Fruit fly (Drosophila melanogaster) whole organism, embryonic: ENCODE data around the gene CG10638.

Experiments
- BtbVII ChIP-seq: fragments of 200-800 bp; sonication (Bioruptor generic); optimal IDR thresholded peaks from 3 replicates; lab custom pipeline; 2017; ENCODE audit warnings: missing biosample characterization, mild to moderate bottlenecking, missing genetic modification characterization
- CG13296 ChIP-seq: fragments of 200-800 bp; sonication (Bioruptor generic); optimal IDR thresholded peaks from 3 replicates; lab custom pipeline; 2018; ENCODE audit warnings: missing biosample characterization, mild to moderate bottlenecking, missing genetic modification characterization
- CG13775 ChIP-seq: fragments of 200-800 bp; sonication (Bioruptor generic); optimal IDR thresholded peaks from 3 replicates; lab custom pipeline; 2017; ENCODE audit warnings: missing biosample characterization, mild to moderate bottlenecking, missing genetic modification characterization
- CG14014 ChIP-seq: fragments of 200-800 bp; sonication (Bioruptor generic); IDR thresholded peaks from 2 replicates; pipeline ENCODE4 v1.3.6; 2022; ENCODE audit warnings: missing biosample characterization, missing genetic modification characterization
- CG14965 ChIP-seq: fragments of 200-800 bp; sonication (Bioruptor generic); optimal IDR thresholded peaks from 2 replicates; lab custom pipeline; 2016; ENCODE audit warnings: missing biosample characterization, missing genetic modification characterization, borderline replicate concordance
- CG15073 ChIP-seq: fragments of 200-800 bp; sonication (Bioruptor generic); optimal IDR thresholded peaks from 2 replicates; lab custom pipeline; 2016; ENCODE audit warnings: missing biosample characterization, missing genetic modification characterization
- CG17186 ChIP-seq: fragments of 200-800 bp; sonication (Bioruptor generic); optimal IDR thresholded peaks from 3 replicates; lab custom pipeline; 2017; ENCODE audit warnings: missing biosample characterization, missing genetic modification reagents, missing genetic modification characterization
- CG30020 ChIP-seq: fragments of 200-800 bp; optimal IDR thresholded peaks from 2 replicates; lab custom pipeline; 2019; ENCODE audit warnings: missing biosample characterization, mild to moderate bottlenecking, missing genetic modification characterization, moderate library complexity
- CG3065 ChIP-seq: fragments of 200-800 bp; sonication (Bioruptor generic); optimal IDR thresholded peaks from 2 replicates; lab custom pipeline; 2016; ENCODE audit warnings: missing biosample characterization, missing genetic modification characterization
- CG4360 ChIP-seq: fragments of 200-800 bp; sonication (Bioruptor generic); IDR thresholded peaks from 2 replicates; pipeline ENCODE4 v1.3.6; 2022; ENCODE audit warnings: missing biosample characterization, missing genetic modification characterization
- CG6813 ChIP-seq: fragments of 200-800 bp; sonication (Bioruptor generic); optimal IDR thresholded peaks from 2 replicates; lab custom pipeline; 2017; ENCODE audit warnings: missing biosample characterization, missing genetic modification characterization, mild to moderate bottlenecking, moderate library complexity, missing genetic modification reagents
- CG7357 ChIP-seq: fragments of 200-800 bp; sonication (Bioruptor generic); IDR thresholded peaks from 3 replicates; pipeline ENCODE4 v1.3.6; 2022; ENCODE audit warnings: missing biosample characterization, missing genetic modification characterization
- CG8388 ChIP-seq: fragments of 200-800 bp; sonication (Bioruptor generic); optimal IDR thresholded peaks from 2 replicates; lab custom pipeline; 2019; ENCODE audit warnings: missing biosample characterization, mild to moderate bottlenecking, missing genetic modification characterization, moderate library complexity
- CG8924 ChIP-seq: fragments of 200-800 bp; optimal IDR thresholded peaks from 3 replicates; lab custom pipeline; 2019; ENCODE audit warnings: missing biosample characterization, mild to moderate bottlenecking, missing genetic modification characterization, moderate library complexity
- CG9727 ChIP-seq: fragments of 200-800 bp; sonication (Bioruptor generic); optimal IDR thresholded peaks from 3 replicates; lab custom pipeline; 2017; ENCODE audit warnings: missing biosample characterization, mild to moderate bottlenecking, missing genetic modification characterization
- Chrac-16 ChIP-seq: fragments of 200-800 bp; sonication (Bioruptor generic); optimal IDR thresholded peaks from 3 replicates; lab custom pipeline; 2016; ENCODE audit warnings: missing biosample characterization, missing genetic modification characterization
- CoRest ChIP-seq: fragments of 200-800 bp; sonication (Bioruptor generic); optimal IDR thresholded peaks from 3 replicates; lab custom pipeline; 2018; ENCODE audit warnings: missing biosample characterization, mild to moderate bottlenecking, missing genetic modification characterization, moderate library complexity
- Dad ChIP-seq: fragments of 200-800 bp; sonication (Bioruptor generic); optimal IDR thresholded peaks from 3 replicates; lab custom pipeline; 2016; ENCODE audit warnings: missing biosample characterization, missing genetic modification characterization
- Dip2 ChIP-seq: fragments of 200-800 bp; sonication (Bioruptor generic); IDR thresholded peaks from 2 replicates; pipeline ENCODE4 v1.3.6; 2022; ENCODE audit warnings: missing biosample characterization, missing genetic modification characterization
- Doc2 ChIP-seq: fragments of 200-800 bp; sonication (Bioruptor generic); IDR thresholded peaks from 2 replicates; pipeline ENCODE4 v1.3.6; 2022; ENCODE audit warnings: missing biosample characterization, missing genetic modification characterization
- Fer1 ChIP-seq: fragments of 200-800 bp; sonication (Bioruptor generic); optimal IDR thresholded peaks from 2 replicates; lab custom pipeline; 2017; ENCODE audit warnings: missing biosample characterization, mild to moderate bottlenecking, missing genetic modification characterization
- Fer3 ChIP-seq: fragments of 200-800 bp; sonication (Bioruptor generic); optimal IDR thresholded peaks from 2 replicates; lab custom pipeline; 2018; ENCODE audit warnings: missing biosample characterization, mild to moderate bottlenecking, missing genetic modification characterization, moderate library complexity
- HHEX ChIP-seq: fragments of 200-800 bp; sonication (Bioruptor generic); optimal IDR thresholded peaks from 3 replicates; lab custom pipeline; 2017; ENCODE audit warnings: missing biosample characterization, mild to moderate bottlenecking, missing genetic modification characterization, missing genetic modification reagents
- Hand ChIP-seq: fragments of 200-800 bp; sonication (Bioruptor generic); optimal IDR thresholded peaks from 2 replicates; lab custom pipeline; 2017; ENCODE audit warnings: mild to moderate bottlenecking, missing biosample characterization, missing genetic modification reagents, missing genetic modification characterization
- Hr51 ChIP-seq, 2 experiments: fragments of 200-800 bp; sonication (Bioruptor generic); optimal IDR thresholded peaks; 2 replicates in 1 of 2; 3 replicates in 1 of 2; lab custom pipeline; 2016 to 2018; ENCODE audit warnings: missing biosample characterization in 2 of 2, missing genetic modification characterization in 2 of 2, mild to moderate bottlenecking in 1 of 2, moderate library complexity in 1 of 2
- Oaz ChIP-seq: fragments of 200-800 bp; sonication (Bioruptor generic); IDR thresholded peaks from 2 replicates; pipeline ENCODE4 v1.3.6; 2022; ENCODE audit warnings: missing biosample characterization, missing genetic modification characterization
- Oli ChIP-seq: fragments of 200-800 bp; sonication (Bioruptor generic); optimal IDR thresholded peaks from 2 replicates; lab custom pipeline; 2018; ENCODE audit warnings: missing biosample characterization, mild to moderate bottlenecking, missing genetic modification characterization, moderate library complexity
- Rfx ChIP-seq: fragments of 200-800 bp; sonication (Bioruptor generic); IDR thresholded peaks from 2 replicates; pipeline ENCODE4 v1.3.6; 2022; ENCODE audit warnings: missing biosample characterization, missing genetic modification characterization
- Xrp1 ChIP-seq: fragments of 200-800 bp; sonication (Bioruptor generic); IDR thresholded peaks from 2 replicates; pipeline ENCODE4 v1.3.6; 2022; ENCODE audit warnings: missing biosample characterization, missing genetic modification characterization
- ap ChIP-seq: fragments of 200-800 bp; sonication (Bioruptor generic); IDR thresholded peaks from 2 replicates; pipeline ENCODE4 v1.3.6; 2022; ENCODE audit warnings: missing biosample characterization, missing genetic modification characterization
- cato ChIP-seq: fragments of 200-800 bp; sonication (Bioruptor generic); optimal IDR thresholded peaks from 2 replicates; lab custom pipeline; 2016; ENCODE audit warnings: missing biosample characterization, missing genetic modification characterization, borderline replicate concordance
- cwo ChIP-seq: fragments of 200-800 bp; sonication (Bioruptor generic); optimal IDR thresholded peaks from 3 replicates; lab custom pipeline; 2017; ENCODE audit warnings: missing biosample characterization, missing genetic modification characterization, mild to moderate bottlenecking, moderate library complexity, missing genetic modification reagents
- dati ChIP-seq: fragments of 200-800 bp; sonication (Bioruptor generic); IDR thresholded peaks from 2 replicates; pipeline ENCODE4 v1.3.6; 2022; ENCODE audit warnings: missing biosample characterization, missing genetic modification characterization
- esg ChIP-seq: fragments of 200-800 bp; sonication (Bioruptor generic); conservative IDR thresholded peaks from 2 replicates; pipeline ENCODE4 v1.3.6; 2022; ENCODE audit warnings: missing biosample characterization, missing genetic modification characterization
- fd3F ChIP-seq: fragments of 200-800 bp; sonication (Bioruptor generic); optimal IDR thresholded peaks from 2 replicates; lab custom pipeline; 2018; ENCODE audit warnings: missing biosample characterization, mild to moderate bottlenecking, missing genetic modification characterization, moderate library complexity
- h ChIP-seq: fragments of >200 bp; optimal IDR thresholded peaks from 2 replicates; lab custom pipeline; 2017
- hb ChIP-seq: fragments of 200-800 bp; sonication (Bioruptor generic); IDR thresholded peaks from 3 replicates; pipeline ENCODE4 v1.3.6; 2022; ENCODE audit warnings: missing biosample characterization, missing genetic modification characterization; ENCODE audit not compliant: partially characterized antibody
- hkb ChIP-seq, 2 experiments: fragments of 200-800 bp in 1 of 2; fragments of >200 bp in 1 of 2; sonication (Bioruptor generic) in 1 of 2; IDR thresholded peaks in 1 of 2; optimal IDR thresholded peaks in 1 of 2; 2 replicates each; pipeline versions ENCODE4 v1.3.6 to Lab custom; 2017 to 2022; ENCODE audit warnings: missing biosample characterization in 1 of 2, missing genetic modification characterization in 1 of 2
- lilli ChIP-seq: fragments of 200-800 bp; sonication (Bioruptor generic); optimal IDR thresholded peaks from 3 replicates; lab custom pipeline; 2016; ENCODE audit warnings: missing biosample characterization, missing genetic modification characterization
- lola ChIP-seq, 3 experiments: fragments of >200 bp in 2 of 3; fragments of 200-800 bp in 1 of 3; sonication (Bioruptor generic) in 1 of 3; optimal IDR thresholded peaks; 2 replicates each; lab custom pipeline; 2017 to 2019; ENCODE audit warnings: missing biosample characterization in 3 of 3, missing genetic modification characterization in 3 of 3, mild to moderate bottlenecking in 1 of 3, moderate library complexity in 1 of 3
- nom ChIP-seq: fragments of 200-800 bp; sonication (Bioruptor generic); optimal IDR thresholded peaks from 2 replicates; lab custom pipeline; 2017; ENCODE audit warnings: missing biosample characterization, missing genetic modification characterization, mild to moderate bottlenecking, moderate library complexity, missing genetic modification reagents
- org-1 ChIP-seq: fragments of 200-800 bp; sonication (Bioruptor generic); optimal IDR thresholded peaks from 2 replicates; lab custom pipeline; 2017; ENCODE audit warnings: missing biosample characterization, missing genetic modification characterization
- pho ChIP-seq: fragments of 200-800 bp; sonication (Bioruptor generic); optimal IDR thresholded peaks from 2 replicates; lab custom pipeline; 2016; ENCODE audit warnings: missing biosample characterization, missing genetic modification characterization
- run ChIP-seq: fragments of 200-800 bp; sonication (Bioruptor generic); optimal IDR thresholded peaks from 3 replicates; lab custom pipeline; 2018; ENCODE audit warnings: missing biosample characterization, mild to moderate bottlenecking, missing genetic modification characterization
- ssp ChIP-seq: fragments of 200-800 bp; sonication (Bioruptor generic); IDR thresholded peaks from 2 replicates; pipeline ENCODE4 v1.3.6; 2022; ENCODE audit warnings: missing biosample characterization, missing genetic modification characterization
- tll ChIP-seq, 2 experiments: fragments of 200-800 bp in 1 of 2; fragments of >200 bp in 1 of 2; sonication (Bioruptor generic) in 1 of 2; optimal IDR thresholded peaks; 2 replicates each; lab custom pipeline; 2017 to 2019; ENCODE audit warnings: missing biosample characterization in 2 of 2, missing genetic modification characterization in 2 of 2, mild to moderate bottlenecking in 1 of 2, moderate library complexity in 1 of 2
- tna ChIP-seq: fragments of 200-800 bp; sonication (Bioruptor generic); IDR thresholded peaks from 2 replicates; pipeline ENCODE4 v1.3.6; 2022; ENCODE audit warnings: missing biosample characterization, missing genetic modification characterization; ENCODE audit not compliant: partially characterized antibody
- unpg ChIP-seq: fragments of 200-800 bp; sonication (Bioruptor generic); optimal IDR thresholded peaks from 3 replicates; lab custom pipeline; 2018; ENCODE audit warnings: missing biosample characterization, mild to moderate bottlenecking, missing genetic modification characterization, moderate library complexity

CG10638 gene

dm6 chr3L:12529431-12530007, 28.4 kb upstream of the CG10638 start:
- TF ChIP-seq Fer3 (peak; percentile 28), Hand (GFP tag; lab: Kevin White, UChicago) (peak; percentile 4), Oli (tag; lab: Kevin White, UChicago) (peak; percentile 63), cwo (GFP tag; lab: Kevin White, UChicago) (no peak), lilli (GFP tag; lab: Kevin White, UChicago) (peak; percentile 35), CoRest (tag; lab: Kevin White, UChicago) (peak; percentile 34), CG7357 (GFP tag; lab: Robert Waterston, UW) (0 out of 3 replicates have a peak, but pooled peaks have one; percentile 29), CG15073 (GFP tag; lab: Kevin White, UChicago) (no peak), CG14014 (GFP tag; lab: Robert Waterston, UW) (0 out of 2 replicates have a peak, but pooled peaks have one; percentile 35), run (tag; lab: Kevin White, UChicago) (peak; percentile 55), Dip2 (GFP tag; lab: Robert Waterston, UW) (no peak), Oaz (0 out of 2 replicates have a peak, but pooled peaks have one; percentile 13), CG13296 (peak; percentile 1), tll (GFP tag; optimal IDR thresholded peaks at IDR 0.05; lab: Kevin White, UChicago) (no peak), ap (peak; percentile 29; the same call in 1 of the 2 replicates), CG14965 (GFP tag; lab: Kevin White, UChicago) (no peak), Chrac-16 (peak; percentile 13), Doc2 (no peak), Fer1 (GFP tag; lab: Kevin White, UChicago) (no peak), tna (GFP tag; lab: Robert Waterston, UW) (no peak), org-1 (GFP tag; lab: Kevin White, UChicago) (peak; percentile 13), h (lab: Kevin White, UChicago) (no peak), fd3F (GFP tag; lab: Kevin White, UChicago) (no peak), HHEX (GFP tag; lab: Kevin White, UChicago) (peak; percentile 10), cato (no peak), Hr51 (GFP tag; optimal IDR thresholded peaks at IDR 0.05; lab: Kevin White, UChicago) (peak in 1 of 2 experiments; percentile 60), CG8388 (GFP tag; lab: Kevin White, UChicago) (peak; percentile 37), CG9727 (GFP tag; lab: Kevin White, UChicago) (peak; percentile 29), pho (GFP tag; lab: Kevin White, UChicago) (no peak), ssp (no peak), unpg (GFP tag; lab: Kevin White, UChicago) (peak; percentile 66), BtbVII (GFP tag; lab: Kevin White, UChicago) (peak; percentile 19), hkb (optimal IDR thresholded peaks at IDR 0.05; lab: Kevin White, UChicago) (no peak), hkb (GFP tag; IDR thresholded peaks at IDR 0.05; lab: Robert Waterston, UW) (peak; percentile 80), CG3065 (GFP tag; lab: Kevin White, UChicago) (no peak), lola (GFP tag; optimal IDR thresholded peaks at IDR 0.05; lab: Kevin White, UChicago) (peak in 1 of 3 experiments; percentile 38), CG13775 (GFP tag; lab: Kevin White, UChicago) (peak; percentile 15), CG4360 (GFP tag; lab: Robert Waterston, UW) (0 out of 2 replicates have a peak, but pooled peaks have one; percentile 35), CG30020 (tag; lab: Kevin White, UChicago) (no peak), Dad (GFP tag; lab: Kevin White, UChicago) (no peak), CG6813 (peak; percentile 31), dati (GFP tag; lab: Robert Waterston, UW) (0 out of 2 replicates have a peak, but pooled peaks have one; percentile 38), esg (GFP tag; lab: Robert Waterston, UW) (peak; percentile 46), hb (GFP tag; lab: Robert Waterston, UW) (no peak), Xrp1 (GFP tag; lab: Robert Waterston, UW) (peak; percentile 71), Rfx (0 out of 2 replicates have a peak, but pooled peaks have one; percentile 24), nom (GFP tag; lab: Kevin White, UChicago) (peak; percentile 22), CG17186 (GFP tag; lab: Kevin White, UChicago) (no peak), CG8924 (tag; lab: Kevin White, UChicago) (peak; percentile 42)
